Fruit fly (Drosophila melanogaster) whole organism: ENCODE results near the gene Ski6.

Source experiments
- CG8478 ChIP-seq: fragments of >200 bp; optimal IDR thresholded peaks from 2 replicates; lab custom pipeline; 2018; ENCODE audit warnings: inconsistent platforms
- EcR ChIP-seq, 2 experiments: fragments of >200 bp; optimal IDR thresholded peaks; 2 replicates each; lab custom pipeline; 2017; ENCODE audit warnings: missing biosample characterization in 2 of 2, missing genetic modification characterization in 2 of 2, missing genetic modification reagents in 2 of 2
- pan ChIP-seq: fragments of >200 bp; optimal IDR thresholded peaks from 2 replicates; lab custom pipeline; 2017

DNA sequence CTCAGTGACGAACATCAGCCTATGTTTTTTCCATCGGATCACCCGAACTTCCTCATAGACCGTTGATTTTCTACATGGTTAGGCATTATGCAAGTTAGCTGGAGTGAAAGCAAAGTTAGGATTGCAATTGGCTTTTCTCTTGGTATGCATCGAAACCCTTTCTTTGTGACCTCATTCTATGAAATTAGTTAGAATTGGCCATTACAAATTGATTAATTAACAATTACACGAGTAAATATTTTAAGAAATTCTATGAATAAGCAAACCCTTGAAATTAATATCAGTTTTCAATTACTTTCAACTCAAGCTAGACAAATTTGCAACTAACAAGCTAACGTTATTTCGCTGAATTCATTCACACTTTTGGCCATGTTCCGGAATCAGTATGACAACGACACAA lies 9.5 kb upstream of the Ski6 start, which contains the start of gene Prosalpha6T:
- TF ChIP-seq CG8478 = no peak
- TF ChIP-seq EcR (GFP tag; optimal IDR thresholded peaks at IDR 0.05; lab: Kevin White, UChicago) = no peak
- no peak for TF ChIP-seq pan (lab: Kevin White, UChicago)
